Worm (Caenorhabditis elegans) whole organism, L4/young adult: ENCODE results near the gene W10G6.6.

Experiments used
- W03F9.2 ChIP-seq: fragments of 150-350 bp; optimal IDR thresholded peaks from 2 replicates; lab custom pipeline; 2014; ENCODE audit warnings: missing biosample characterization, missing genetic modification characterization
- dao-5 ChIP-seq: sonication (generic microtip); optimal IDR thresholded peaks from 2 replicates; lab custom pipeline; 2016; ENCODE audit warnings: missing genotype, missing genetic modification characterization, moderate library complexity, missing compliant biosample characterization
- him-1 ChIP-seq: sonication (generic microtip); optimal IDR thresholded peaks from 2 replicates; lab custom pipeline; 2016; ENCODE audit warnings: missing genotype, missing genetic modification reagents, missing genetic modification characterization, missing compliant biosample characterization

ce11 chrX:16244764-16245244 lies 5.8 kb downstream of the W10G6.6 start, which contains the start of gene W10G6.1:
- TF ChIP-seq dao-5 (no peak), him-1 (tag; lab: Kevin White, UChicago) (no peak), W03F9.2 (tag; lab: Kevin White, UChicago) (no peak)
